6 worm cellular contexts compared by ENCODE assay signal in the genomic region with DNA sequence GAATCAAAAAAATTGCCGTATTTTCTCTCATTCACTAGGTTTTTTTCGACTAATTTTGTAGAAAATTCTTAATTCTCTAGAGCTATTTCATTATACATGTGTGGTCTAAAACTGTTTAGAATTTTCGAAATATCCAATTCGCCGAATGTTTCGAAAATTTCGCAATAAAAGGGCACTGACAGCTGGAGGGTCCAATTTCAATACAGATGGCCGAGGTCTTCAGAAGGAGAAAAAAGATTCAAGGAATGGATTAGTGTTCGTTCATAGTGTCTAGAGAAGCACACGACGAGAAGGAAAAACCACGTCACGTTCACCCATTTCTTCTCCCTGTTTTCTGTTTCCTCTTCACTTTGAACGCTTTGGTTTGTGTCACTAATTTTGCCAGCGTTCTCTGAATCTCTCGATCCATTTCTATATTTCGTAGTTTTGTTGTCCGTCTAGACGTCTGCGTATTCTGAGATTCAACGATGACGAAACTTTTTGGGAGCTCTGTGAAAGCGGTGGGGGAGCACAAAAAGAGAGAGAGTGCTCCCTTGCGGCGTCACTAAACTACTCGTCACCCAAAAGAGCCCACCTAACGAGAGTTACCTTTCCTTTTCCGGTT.
TF ChIP-seq lines count a peak whose summit lies in the region.

No protein-coding gene starts in this region.

TF ChIP-seq in whole organism, L1 larva, 84 proteins besides CTCF, POLR2A, EP300 and RAD21 (continued from another document and continues in another):
- peak; percentile 63 for TF ChIP-seq xbp-1 (tag; optimal IDR thresholded peaks at IDR 0.05; lab: Kevin White, UChicago)
- TF ChIP-seq skn-1 (tag; optimal IDR thresholded peaks at IDR 0.05; lab: Kevin White, UChicago), result peak; percentile 68
- peak; percentile 52 for TF ChIP-seq dsc-1 (tag; optimal IDR thresholded peaks at IDR 0.05; lab: Kevin White, UChicago)
- no peak for TF ChIP-seq grh-1 (GFP tag; IDR thresholded peaks at IDR 0.05; lab: Robert Waterston, UW)
- no peak for TF ChIP-seq unc-130 (tag; optimal IDR thresholded peaks at IDR 0.05; lab: Kevin White, UChicago)
- TF ChIP-seq nhr-71 (tag; optimal IDR thresholded peaks at IDR 0.05; lab: Kevin White, UChicago), result peak; percentile 85
- TF ChIP-seq irx-1 (tag; optimal IDR thresholded peaks at IDR 0.05; lab: Kevin White, UChicago), result peak; percentile 48
- peak in 1 of 6 experiments; percentile 58 for TF ChIP-seq elt-3 (tag; optimal IDR thresholded peaks at IDR 0.05; lab: Kevin White, UChicago)
- no peak for TF ChIP-seq lir-3 (tag; optimal IDR thresholded peaks at IDR 0.05; lab: Kevin White, UChicago; ENCODE audit: poor library complexity)
- no peak for TF ChIP-seq C34B4.2 (tag; optimal IDR thresholded peaks at IDR 0.05; lab: Kevin White, UChicago)
- TF ChIP-seq vab-15 (tag; optimal IDR thresholded peaks at IDR 0.05; lab: Kevin White, UChicago), result no peak
- TF ChIP-seq unc-62 (GFP tag; optimal IDR thresholded peaks at IDR 0.05; lab: Kevin White, UChicago), result no peak
- no peak for TF ChIP-seq Y116A8C.19 (tag; optimal IDR thresholded peaks at IDR 0.05; lab: Kevin White, UChicago; ENCODE audit: borderline replicate concordance)
- no peak for TF ChIP-seq nhr-84 (tag; optimal IDR thresholded peaks at IDR 0.05; lab: Kevin White, UChicago)
- peak; percentile 81 for TF ChIP-seq fos-1 (tag; optimal IDR thresholded peaks at IDR 0.05; lab: Kevin White, UChicago)
- no peak for TF ChIP-seq unc-98 (GFP tag; IDR thresholded peaks at IDR 0.05; lab: Robert Waterston, UW)
- TF ChIP-seq sptf-1 (tag; optimal IDR thresholded peaks at IDR 0.05; lab: Kevin White, UChicago), result no peak
- no peak for TF ChIP-seq sox-4 (tag; optimal IDR thresholded peaks at IDR 0.05; lab: Kevin White, UChicago)
- TF ChIP-seq mef-2 (tag; optimal IDR thresholded peaks at IDR 0.05; lab: Kevin White, UChicago), result no peak
- no peak for TF ChIP-seq C04F5.9 (tag; optimal IDR thresholded peaks at IDR 0.05; lab: Kevin White, UChicago)
- peak; percentile 69 for TF ChIP-seq rnt-1 (tag; optimal IDR thresholded peaks at IDR 0.05; lab: Kevin White, UChicago)

TF ChIP-seq in whole organism, L2 larva, 48 proteins besides CTCF, POLR2A, EP300 and RAD21 (continued from another document):
- no peak for TF ChIP-seq nhr-11 (tag; optimal IDR thresholded peaks at IDR 0.05; lab: Kevin White, UChicago)
- TF ChIP-seq sma-9 (GFP tag; optimal IDR thresholded peaks at IDR 0.05; lab: Kevin White, UChicago), result peak; percentile 85
- TF ChIP-seq sma-9 (tag; optimal IDR thresholded peaks at IDR 0.05; lab: Kevin White, UChicago), result peak; percentile 21
- TF ChIP-seq R02D3.7 (tag; optimal IDR thresholded peaks at IDR 0.05; lab: Kevin White, UChicago), result no peak
- no peak for TF ChIP-seq lin-13 (GFP tag; optimal IDR thresholded peaks at IDR 0.05; lab: Kevin White, UChicago)
- peak; percentile 83 for TF ChIP-seq F13H6.1 (tag; optimal IDR thresholded peaks at IDR 0.05; lab: Kevin White, UChicago)
- peak; percentile 68 for TF ChIP-seq fos-1 (tag; optimal IDR thresholded peaks at IDR 0.05; lab: Kevin White, UChicago)
- peak; percentile 15 for TF ChIP-seq sma-3 (GFP tag; optimal IDR thresholded peaks at IDR 0.05; lab: Kevin White, UChicago)
- TF ChIP-seq skn-1 (tag; optimal IDR thresholded peaks at IDR 0.05; lab: Kevin White, UChicago), result no peak
- no peak for TF ChIP-seq lin-39 (tag; optimal IDR thresholded peaks at IDR 0.05; lab: Kevin White, UChicago)
- no peak for TF ChIP-seq nhr-237 (tag; optimal IDR thresholded peaks at IDR 0.05; lab: Kevin White, UChicago)
- TF ChIP-seq lsy-2 (tag; optimal IDR thresholded peaks at IDR 0.05; lab: Kevin White, UChicago), result peak; percentile 33 to 76
- no peak for TF ChIP-seq mbf-1 (tag; optimal IDR thresholded peaks at IDR 0.05; lab: Kevin White, UChicago)
- no peak for TF ChIP-seq aly-2 (tag; optimal IDR thresholded peaks at IDR 0.05; lab: Kevin White, UChicago)
- TF ChIP-seq ztf-1 (GFP tag; conservative IDR thresholded peaks at IDR 0.05; lab: Robert Waterston, UW), result no peak
- no peak for TF ChIP-seq nhr-77 (tag; optimal IDR thresholded peaks at IDR 0.05; lab: Kevin White, UChicago)

TF ChIP-seq in whole organism, L3 larva, 47 proteins besides CTCF, POLR2A, EP300 and RAD21 (continued from another document):
- TF ChIP-seq ceh-28 (tag; optimal IDR thresholded peaks at IDR 0.05; lab: Kevin White, UChicago), result peak; percentile 57
- TF ChIP-seq nhr-25 (tag; optimal IDR thresholded peaks at IDR 0.05; lab: Kevin White, UChicago), result no peak
- no peak for TF ChIP-seq nhr-76 (tag; optimal IDR thresholded peaks at IDR 0.05; lab: Kevin White, UChicago)
- TF ChIP-seq ZK546.5 (tag; optimal IDR thresholded peaks at IDR 0.05; lab: Kevin White, UChicago), result no peak
- no peak for TF ChIP-seq lsy-12 (tag; optimal IDR thresholded peaks at IDR 0.05; lab: Kevin White, UChicago)
- TF ChIP-seq nhr-11 (tag; optimal IDR thresholded peaks at IDR 0.05; lab: Kevin White, UChicago), result peak; percentile 23
- no peak for TF ChIP-seq ceh-9 (tag; optimal IDR thresholded peaks at IDR 0.05; lab: Kevin White, UChicago)
- no peak for TF ChIP-seq tbx-2 (tag; optimal IDR thresholded peaks at IDR 0.05; lab: Kevin White, UChicago)
- TF ChIP-seq R02D3.7 (tag; optimal IDR thresholded peaks at IDR 0.05; lab: Kevin White, UChicago), result no peak
- TF ChIP-seq jun-1 (tag; optimal IDR thresholded peaks at IDR 0.05; lab: Kevin White, UChicago), result peak; percentile 62
- TF ChIP-seq ama-1 (optimal IDR thresholded peaks at IDR 0.05; lab: Kevin White, UChicago), result no peak
- TF ChIP-seq unc-39 (tag; optimal IDR thresholded peaks at IDR 0.05; lab: Kevin White, UChicago), result no peak
- TF ChIP-seq lin-39 (tag; optimal IDR thresholded peaks at IDR 0.05; lab: Kevin White, UChicago), result peak; percentile 80
- no peak for TF ChIP-seq nhr-67 (tag; optimal IDR thresholded peaks at IDR 0.05; lab: Kevin White, UChicago)
- TF ChIP-seq fos-1 (tag; optimal IDR thresholded peaks at IDR 0.05; lab: Kevin White, UChicago), result no peak
- TF ChIP-seq nhr-12 (tag; optimal IDR thresholded peaks at IDR 0.05; lab: Kevin White, UChicago), result no peak
- TF ChIP-seq mdl-1 (tag; optimal IDR thresholded peaks at IDR 0.05; lab: Kevin White, UChicago), result peak; percentile 34
- no peak for TF ChIP-seq egl-27 (tag; optimal IDR thresholded peaks at IDR 0.05; lab: Kevin White, UChicago)
TF ChIP-seq in whole organism, L3 larva: peak in this region for 15.

TF ChIP-seq in whole organism, L4 larva, 104 proteins besides CTCF, POLR2A, EP300 and RAD21 (continued from another document and continues in another):
- TF ChIP-seq aly-2 (tag; optimal IDR thresholded peaks at IDR 0.05; lab: Kevin White, UChicago) (no peak), daf-16 (GFP tag; optimal IDR thresholded peaks at IDR 0.05; lab: Kevin White, UChicago) (no peak), daf-16 (tag; optimal IDR thresholded peaks at IDR 0.05; lab: Kevin White, UChicago) (peak; percentile 58), fkh-10 (GFP tag; optimal IDR thresholded peaks at IDR 0.05; lab: Kevin White, UChicago) (peak; percentile 83), ceh-20 (GFP tag; IDR thresholded peaks at IDR 0.05; lab: Robert Waterston, UW) (peak; percentile 74; the same call in 1 of the 2 replicates), gei-8 (GFP tag; optimal IDR thresholded peaks at IDR 0.05; lab: Kevin White, UChicago) (peak; percentile 3), jun-1 (tag; optimal IDR thresholded peaks at IDR 0.05; lab: Kevin White, UChicago) (no peak), duxl-1 (tag; optimal IDR thresholded peaks at IDR 0.05; lab: Kevin White, UChicago; ENCODE audit: poor library complexity) (no peak), nhr-10 (tag; optimal IDR thresholded peaks at IDR 0.05; lab: Kevin White, UChicago) (no peak), mxl-3 (GFP tag; optimal IDR thresholded peaks at IDR 0.05; lab: Kevin White, UChicago) (peak; percentile 25), F26F4.8 (GFP tag; conservative IDR thresholded peaks at IDR 0.05; lab: Robert Waterston, UW) (no peak), madf-5 (GFP tag; IDR thresholded peaks at IDR 0.05; lab: Robert Waterston, UW) (no peak), snpc-1.2 (GFP tag; IDR thresholded peaks at IDR 0.05; lab: Robert Waterston, UW) (no peak), ceh-62 (tag; optimal IDR thresholded peaks at IDR 0.05; lab: Kevin White, UChicago) (no peak), lin-39 (tag; optimal IDR thresholded peaks at IDR 0.05; lab: Kevin White, UChicago) (no peak), hlh-11 (tag; optimal IDR thresholded peaks at IDR 0.05; lab: Kevin White, UChicago) (peak; percentile 79), skn-1 (tag; optimal IDR thresholded peaks at IDR 0.05; lab: Kevin White, UChicago) (no peak), nhr-48 (tag; optimal IDR thresholded peaks at IDR 0.05; lab: Kevin White, UChicago) (peak; percentile 54), ctbp-1 (GFP tag; IDR thresholded peaks at IDR 0.05; lab: Robert Waterston, UW) (peak; percentile 58; the same call in 1 of the 2 replicates), lin-38 (GFP tag; IDR thresholded peaks at IDR 0.05; lab: Robert Waterston, UW) (0 out of 2 replicates have a peak, but pooled peaks have one; percentile 20), daf-8 (GFP tag; IDR thresholded peaks at IDR 0.05; lab: Robert Waterston, UW) (no peak), ceh-28 (tag; optimal IDR thresholded peaks at IDR 0.05; lab: Kevin White, UChicago) (no peak), lsy-2 (tag; optimal IDR thresholded peaks at IDR 0.05; lab: Kevin White, UChicago) (peak; percentile 40 to 71), snpc-4 (tag; optimal IDR thresholded peaks at IDR 0.05; lab: Kevin White, UChicago) (no peak), hmg-1.1 (GFP tag; IDR thresholded peaks at IDR 0.05; lab: Robert Waterston, UW) (peak; percentile 61; the same call in 1 of the 2 replicates)

TF ChIP-seq in whole organism, late embryonic, 69 proteins besides CTCF, POLR2A, EP300 and RAD21 (continued from another document):
- TF ChIP-seq che-1 (tag; optimal IDR thresholded peaks at IDR 0.05; lab: Kevin White, UChicago), result no peak
- TF ChIP-seq tbx-2 (tag; optimal IDR thresholded peaks at IDR 0.05; lab: Kevin White, UChicago), result peak; percentile 21
- peak; percentile 8 for TF ChIP-seq unc-42 (tag; optimal IDR thresholded peaks at IDR 0.05; lab: Kevin White, UChicago)
- no peak for TF ChIP-seq syd-9 (tag; optimal IDR thresholded peaks at IDR 0.05; lab: Kevin White, UChicago)
- TF ChIP-seq fax-1 (tag; optimal IDR thresholded peaks at IDR 0.05; lab: Kevin White, UChicago), result no peak
- no peak for TF ChIP-seq ref-2 (tag; optimal IDR thresholded peaks at IDR 0.05; lab: Kevin White, UChicago)
- no peak for TF ChIP-seq hlh-30 (tag; optimal IDR thresholded peaks at IDR 0.05; lab: Kevin White, UChicago; ENCODE audit: insufficient read depth)
- no peak for TF ChIP-seq ceh-19 (GFP tag; optimal IDR thresholded peaks at IDR 0.05; lab: Kevin White, UChicago)
- TF ChIP-seq dve-1 (tag; optimal IDR thresholded peaks at IDR 0.05; lab: Kevin White, UChicago), result no peak

TF ChIP-seq in whole organism, young adult, 124 proteins besides CTCF, POLR2A, EP300 and RAD21 (continued from another document):
- no peak for TF ChIP-seq F55B11.4 (tag; optimal IDR thresholded peaks at IDR 0.05; lab: Kevin White, UChicago; ENCODE audit: borderline replicate concordance, insufficient read depth)
- TF ChIP-seq cebp-1 (GFP tag; IDR thresholded peaks at IDR 0.05; lab: Robert Waterston, UW), result no peak
- peak; percentile 95 for TF ChIP-seq cebp-1 (tag; optimal IDR thresholded peaks at IDR 0.05; lab: Kevin White, UChicago)
- 0 out of 2 replicates have a peak, but pooled peaks have one; percentile 38 for TF ChIP-seq K11D2.4 (GFP tag; IDR thresholded peaks at IDR 0.05; lab: Robert Waterston, UW)
- TF ChIP-seq T07F8.4 (tag; optimal IDR thresholded peaks at IDR 0.05; lab: Kevin White, UChicago), result no peak
- TF ChIP-seq ztf-6 (GFP tag; IDR thresholded peaks at IDR 0.05; lab: Robert Waterston, UW), result no peak
- TF ChIP-seq Y95B8A.8 (GFP tag; IDR thresholded peaks at IDR 0.05; lab: Robert Waterston, UW), result no peak
- TF ChIP-seq nhr-80 (tag; optimal IDR thresholded peaks at IDR 0.05; lab: Kevin White, UChicago), result peak; percentile 53
- no peak for TF ChIP-seq F37B4.10 (GFP tag; IDR thresholded peaks at IDR 0.05; lab: Robert Waterston, UW)
- TF ChIP-seq snpc-1.3 (tag; optimal IDR thresholded peaks at IDR 0.05; lab: Kevin White, UChicago; ENCODE audit: insufficient read depth), result no peak
- no peak for TF ChIP-seq tbx-9 (tag; optimal IDR thresholded peaks at IDR 0.05; lab: Kevin White, UChicago; ENCODE audit: borderline replicate concordance)
TF ChIP-seq in whole organism, young adult: peak in this region for 17.
